Worm (Caenorhabditis elegans): Measurements from ENCODE around the gene R05G6.3.

- no peak for TF ChIP-seq med-1 (GFP tag; optimal IDR thresholded peaks at IDR 0.05; ENCODE audit: insufficient read depth)
- no peak for TF ChIP-seq flt-1 (GFP tag; IDR thresholded peaks at IDR 0.05)
- TF ChIP-seq ztf-23 (GFP tag; IDR thresholded peaks at IDR 0.05): no peak
- no peak for TF ChIP-seq klf-2 (GFP tag; conservative IDR thresholded peaks at IDR 0.05)
- no peak for TF ChIP-seq tab-1 (GFP tag; IDR thresholded peaks at IDR 0.05)
- no peak for TF ChIP-seq T22C8.4 (GFP tag; IDR thresholded peaks at IDR 0.05)
- TF ChIP-seq cog-1 (tag; optimal IDR thresholded peaks at IDR 0.05): no peak
- no peak for TF ChIP-seq ref-1 (GFP tag; conservative IDR thresholded peaks at IDR 0.05)
These were observed 47.7 kb upstream of the R05G6.3 start for ce11 chrIV:7468638-7469037.

Data from whole organism, midembryonic.